Fruit fly (Drosophila melanogaster) whole organism, embryonic: ENCODE results near the gene CG13012.
A peak's percentile ranks its signal among the peaks of the same experiment; 100 is the strongest.

ENCODE experiments used
- Blimp-1 ChIP-seq: fragments of 200-800 bp; sonication (Bioruptor generic); optimal IDR thresholded peaks from 3 replicates; lab custom pipeline; 2018; ENCODE audit warnings: missing biosample characterization, missing genetic modification characterization, mild to moderate bottlenecking, moderate library complexity, missing genetic modification reagents
- CG11456 ChIP-seq: fragments of 200-800 bp; sonication (Bioruptor generic); IDR thresholded peaks from 3 replicates; pipeline ENCODE4 v1.3.6; 2022; ENCODE audit warnings: missing biosample characterization, missing genetic modification characterization
- CG11504 ChIP-seq: fragments of 200-800 bp; sonication (Bioruptor generic); optimal IDR thresholded peaks from 3 replicates; lab custom pipeline; 2019; ENCODE audit warnings: missing biosample characterization, mild to moderate bottlenecking, missing genetic modification characterization, moderate library complexity
- CG11695 ChIP-seq: fragments of 200-800 bp; sonication (Bioruptor generic); IDR thresholded peaks from 3 replicates; pipeline ENCODE4 v1.3.6; 2022; ENCODE audit warnings: missing biosample characterization, missing genetic modification characterization
- CG11696 ChIP-seq: fragments of 200-800 bp; sonication (Bioruptor generic); IDR thresholded peaks from 2 replicates; pipeline ENCODE4 v1.3.6; 2022; ENCODE audit warnings: missing biosample characterization, missing genetic modification characterization
- CG12071 ChIP-seq: fragments of 200-800 bp; sonication (Bioruptor generic); optimal IDR thresholded peaks from 3 replicates; lab custom pipeline; 2018; ENCODE audit warnings: missing biosample characterization, mild to moderate bottlenecking, missing genetic modification characterization
- CG1233 ChIP-seq: fragments of 200-800 bp; sonication (Bioruptor generic); optimal IDR thresholded peaks from 4 replicates; lab custom pipeline; 2018; ENCODE audit warnings: missing biosample characterization, mild to moderate bottlenecking, missing genetic modification characterization
- CG12942 ChIP-seq: fragments of 200-800 bp; sonication (Bioruptor generic); optimal IDR thresholded peaks from 3 replicates; lab custom pipeline; 2016; ENCODE audit warnings: missing biosample characterization, missing genetic modification characterization
- CG15269 ChIP-seq: fragments of 200-800 bp; sonication (Bioruptor generic); optimal IDR thresholded peaks from 2 replicates; lab custom pipeline; 2018; ENCODE audit warnings: missing biosample characterization, mild to moderate bottlenecking, missing genetic modification characterization, moderate library complexity
- CG16779 ChIP-seq: fragments of 200-800 bp; sonication (Bioruptor generic); IDR thresholded peaks from 2 replicates; pipeline ENCODE4 v1.3.6; 2022; ENCODE audit warnings: missing biosample characterization, missing genetic modification characterization
- CG17186 ChIP-seq: fragments of 200-800 bp; sonication (Bioruptor generic); optimal IDR thresholded peaks from 3 replicates; lab custom pipeline; 2017; ENCODE audit warnings: missing biosample characterization, missing genetic modification reagents, missing genetic modification characterization
- CG17359 ChIP-seq: fragments of 200-800 bp; sonication (Bioruptor generic); optimal IDR thresholded peaks from 3 replicates; lab custom pipeline; 2018; ENCODE audit warnings: missing biosample characterization, mild to moderate bottlenecking, missing genetic modification characterization, moderate library complexity
- CG17912 ChIP-seq: fragments of 200-800 bp; sonication (Bioruptor generic); optimal IDR thresholded peaks from 2 replicates; lab custom pipeline; 2018; ENCODE audit warnings: missing biosample characterization, mild to moderate bottlenecking, missing genetic modification characterization
- CG1832 ChIP-seq: fragments of 200-800 bp; sonication (Bioruptor generic); optimal IDR thresholded peaks from 2 replicates; lab custom pipeline; 2017; ENCODE audit warnings: missing biosample characterization, mild to moderate bottlenecking, missing genetic modification characterization, inconsistent platforms
- CG18764 ChIP-seq: fragments of 200-800 bp; sonication (Bioruptor generic); optimal IDR thresholded peaks from 3 replicates; lab custom pipeline; 2016; ENCODE audit warnings: missing biosample characterization, missing genetic modification characterization
- CG3065 ChIP-seq: fragments of 200-800 bp; sonication (Bioruptor generic); optimal IDR thresholded peaks from 2 replicates; lab custom pipeline; 2016; ENCODE audit warnings: missing biosample characterization, missing genetic modification characterization
- CG31365 ChIP-seq: fragments of 200-800 bp; sonication (Bioruptor generic); optimal IDR thresholded peaks from 2 replicates; lab custom pipeline; 2018; ENCODE audit warnings: missing biosample characterization, mild to moderate bottlenecking, missing genetic modification characterization
- CG33213 ChIP-seq: fragments of 200-800 bp; sonication (Bioruptor generic); optimal IDR thresholded peaks from 3 replicates; lab custom pipeline; 2016; ENCODE audit warnings: missing biosample characterization, missing genetic modification characterization
- CG34422 ChIP-seq: fragments of 200-800 bp; sonication (Bioruptor generic); IDR thresholded peaks from 3 replicates; pipeline ENCODE4 v1.3.6; 2022; ENCODE audit warnings: missing biosample characterization, missing genetic modification characterization
- CG42726 ChIP-seq: fragments of 200-800 bp; sonication (Bioruptor generic); IDR thresholded peaks from 2 replicates; pipeline ENCODE4 v1.3.6; 2022; ENCODE audit warnings: missing biosample characterization, missing genetic modification characterization; ENCODE audit not compliant: partially characterized antibody
- CHES-1-like ChIP-seq: fragments of 200-800 bp; sonication (Bioruptor generic); optimal IDR thresholded peaks from 2 replicates; lab custom pipeline; 2016; ENCODE audit warnings: missing biosample characterization, missing genetic modification characterization
- D19A ChIP-seq: fragments of 200-800 bp; optimal IDR thresholded peaks from 3 replicates; lab custom pipeline; 2019; ENCODE audit warnings: missing biosample characterization, mild to moderate bottlenecking, missing genetic modification characterization, moderate library complexity
- Dek ChIP-seq: fragments of 200-800 bp; sonication (Bioruptor generic); optimal IDR thresholded peaks from 3 replicates; lab custom pipeline; 2019; ENCODE audit warnings: missing biosample characterization, mild to moderate bottlenecking, missing genetic modification characterization, moderate library complexity
- HLHmδ ChIP-seq: fragments of 200-800 bp; sonication (Bioruptor generic); optimal IDR thresholded peaks from 2 replicates; lab custom pipeline; 2018; ENCODE audit warnings: missing biosample characterization, mild to moderate bottlenecking, missing genetic modification characterization, moderate library complexity
- Hand ChIP-seq: fragments of 200-800 bp; sonication (Bioruptor generic); optimal IDR thresholded peaks from 2 replicates; lab custom pipeline; 2017; ENCODE audit warnings: mild to moderate bottlenecking, missing biosample characterization, missing genetic modification reagents, missing genetic modification characterization
- HmgZ ChIP-seq: fragments of 200-800 bp; sonication (Bioruptor generic); optimal IDR thresholded peaks from 2 replicates; lab custom pipeline; 2018; ENCODE audit warnings: missing biosample characterization, mild to moderate bottlenecking, missing genetic modification characterization
- Lim3 ChIP-seq: fragments of 200-800 bp; sonication (Bioruptor generic); IDR thresholded peaks from 2 replicates; pipeline ENCODE4 v1.3.6; 2022; ENCODE audit warnings: missing biosample characterization, missing genetic modification characterization
- Med ChIP-seq: fragments of 200-800 bp; sonication (Bioruptor generic); peaks from one replicate; lab custom pipeline; 2016; ENCODE audit warnings: missing biosample characterization, missing genetic modification characterization, mild to moderate bottlenecking, inconsistent platforms, moderate library complexity
- Nf-YA ChIP-seq: fragments of 200-800 bp; sonication (Bioruptor generic); IDR thresholded peaks from 2 replicates; pipeline ENCODE4 v1.3.6; 2022; ENCODE audit warnings: missing biosample characterization, missing genetic modification characterization
- Oli ChIP-seq: fragments of 200-800 bp; sonication (Bioruptor generic); optimal IDR thresholded peaks from 2 replicates; lab custom pipeline; 2018; ENCODE audit warnings: missing biosample characterization, mild to moderate bottlenecking, missing genetic modification characterization, moderate library complexity
- Sox102F ChIP-seq: fragments of 200-800 bp; sonication (Bioruptor generic); optimal IDR thresholded peaks from 2 replicates; lab custom pipeline; 2018; ENCODE audit warnings: missing biosample characterization, mild to moderate bottlenecking, missing genetic modification characterization, moderate library complexity
- Spps ChIP-seq: fragments of 200-800 bp; sonication (Bioruptor generic); optimal IDR thresholded peaks from 2 replicates; lab custom pipeline; 2018; ENCODE audit warnings: missing biosample characterization, mild to moderate bottlenecking, missing genetic modification characterization
- Trl ChIP-seq, 3 experiments: fragments of >200 bp in 2 of 3; fragments of 200-800 bp in 1 of 3; sonication (Bioruptor generic) in 1 of 3; optimal IDR thresholded peaks; 2 replicates in 1 of 3; 3 replicates in 2 of 3; lab custom pipeline; 2016 to 2017; ENCODE audit warnings: missing biosample characterization in 1 of 3, missing genetic modification characterization in 1 of 3
- bcd ChIP-seq: fragments of 200-800 bp; sonication (Bioruptor generic); optimal IDR thresholded peaks from 2 replicates; lab custom pipeline; 2017; ENCODE audit warnings: missing biosample characterization, mild to moderate bottlenecking, missing genetic modification characterization
- br ChIP-seq: fragments of >200 bp; optimal IDR thresholded peaks from 2 replicates; lab custom pipeline; 2017
- chinmo ChIP-seq: fragments of 200-800 bp; sonication (Bioruptor generic); IDR thresholded peaks from 4 replicates; pipeline ENCODE4 v1.3.6; 2022; ENCODE audit warnings: missing biosample characterization, missing genetic modification characterization; ENCODE audit not compliant: partially characterized antibody
- crol ChIP-seq: fragments of 200-800 bp; sonication (Bioruptor generic); IDR thresholded peaks from 2 replicates; pipeline ENCODE4 v1.3.6; 2022; ENCODE audit warnings: missing biosample characterization, missing genetic modification characterization
- da ChIP-seq: fragments of 200-800 bp; sonication (Bioruptor generic); optimal IDR thresholded peaks from 2 replicates; lab custom pipeline; 2016; ENCODE audit warnings: missing biosample characterization, missing genetic modification characterization
- dati ChIP-seq: fragments of 200-800 bp; sonication (Bioruptor generic); IDR thresholded peaks from 2 replicates; pipeline ENCODE4 v1.3.6; 2022; ENCODE audit warnings: missing biosample characterization, missing genetic modification characterization
- dpn ChIP-seq, 2 experiments: fragments of 200-800 bp; sonication (Bioruptor generic); optimal IDR thresholded peaks; 3 replicates each; lab custom pipeline; 2016; ENCODE audit warnings: missing biosample characterization in 2 of 2, missing genetic modification characterization in 2 of 2
- emc ChIP-seq: fragments of 200-800 bp; sonication (Bioruptor generic); optimal IDR thresholded peaks from 2 replicates; lab custom pipeline; 2016; ENCODE audit warnings: missing biosample characterization, missing genetic modification characterization
- exex ChIP-seq: fragments of 200-800 bp; sonication (Bioruptor generic); optimal IDR thresholded peaks from 4 replicates; lab custom pipeline; 2018; ENCODE audit warnings: missing biosample characterization, mild to moderate bottlenecking, missing genetic modification characterization, moderate library complexity
- gsb-n ChIP-seq: fragments of 200-800 bp; sonication (Bioruptor generic); optimal IDR thresholded peaks from 3 replicates; lab custom pipeline; 2018; ENCODE audit warnings: missing biosample characterization, mild to moderate bottlenecking, missing genetic modification characterization
- kah ChIP-seq: fragments of 200-800 bp; sonication (Bioruptor generic); optimal IDR thresholded peaks from 2 replicates; lab custom pipeline; 2018; ENCODE audit warnings: missing biosample characterization, mild to moderate bottlenecking, missing genetic modification characterization
- nom ChIP-seq: fragments of 200-800 bp; sonication (Bioruptor generic); optimal IDR thresholded peaks from 2 replicates; lab custom pipeline; 2017; ENCODE audit warnings: missing biosample characterization, missing genetic modification characterization, mild to moderate bottlenecking, moderate library complexity, missing genetic modification reagents
- phol ChIP-seq: fragments of 200-800 bp; sonication (Bioruptor generic); optimal IDR thresholded peaks from 3 replicates; lab custom pipeline; 2018; ENCODE audit warnings: missing biosample characterization, mild to moderate bottlenecking, missing genetic modification characterization, moderate library complexity
- sens ChIP-seq: fragments of 200-800 bp; sonication (Bioruptor generic); peaks from one replicate; lab custom pipeline; 2016; ENCODE audit warnings: missing biosample characterization, missing genetic modification characterization
- sens-2 ChIP-seq: fragments of 200-800 bp; sonication (Bioruptor generic); IDR thresholded peaks from 2 replicates; pipeline ENCODE4 v1.3.6; 2022; ENCODE audit warnings: missing biosample characterization, missing genetic modification characterization
- sr ChIP-seq: fragments of 200-800 bp; sonication (Bioruptor generic); IDR thresholded peaks from 3 replicates; pipeline ENCODE4 v1.3.6; 2022; ENCODE audit warnings: missing biosample characterization, missing genetic modification characterization
- stwl ChIP-seq: fragments of 200-800 bp; sonication (Bioruptor generic); optimal IDR thresholded peaks from 3 replicates; lab custom pipeline; 2018; ENCODE audit warnings: missing biosample characterization, mild to moderate bottlenecking, missing genetic modification characterization, moderate library complexity
- zfh2 ChIP-seq: fragments of 200-800 bp; sonication (Bioruptor generic); optimal IDR thresholded peaks from 2 replicates; lab custom pipeline; 2016; ENCODE audit warnings: missing biosample characterization, missing genetic modification characterization

The CG13012 gene

dm6 chrX:16693805-16694387 lies 17.3 kb upstream of the CG13012 start (continued):
- no peak for TF ChIP-seq CG1233 (GFP tag; lab: Kevin White, UChicago)
- no peak for TF ChIP-seq chinmo
- TF ChIP-seq bcd (GFP tag; lab: Kevin White, UChicago) = no peak
- 0 out of 3 replicates have a peak, but pooled peaks have one; percentile 56 for TF ChIP-seq CG11456 (GFP tag; lab: Robert Waterston, UW)
- no peak for TF ChIP-seq Sox102F (GFP tag; lab: Kevin White, UChicago)
- no peak for TF ChIP-seq CHES-1-like (GFP tag; lab: Kevin White, UChicago)
- TF ChIP-seq CG17359 = peak; percentile 58
- TF ChIP-seq Trl (optimal IDR thresholded peaks at IDR 0.05; lab: Kevin White, UChicago) = no peak
- no peak for TF ChIP-seq Trl (GFP tag; optimal IDR thresholded peaks at IDR 0.05; lab: Kevin White, UChicago)
- TF ChIP-seq CG11504 (tag; lab: Kevin White, UChicago) = no peak
- no peak for TF ChIP-seq D19A
- TF ChIP-seq CG12942 = no peak
- TF ChIP-seq exex (tag; lab: Kevin White, UChicago) = no peak
- TF ChIP-seq sr (GFP tag; lab: Robert Waterston, UW) = peak; percentile 72
- peak; percentile 43 for TF ChIP-seq sens (GFP tag; lab: Kevin White, UChicago)
- TF ChIP-seq zfh2 (GFP tag; lab: Kevin White, UChicago) = no peak
- TF ChIP-seq CG17912 (GFP tag; lab: Kevin White, UChicago) = no peak
- TF ChIP-seq Med = peak; percentile 56
- no peak for TF ChIP-seq CG15269
- no peak for TF ChIP-seq HmgZ (tag; lab: Kevin White, UChicago)
- TF ChIP-seq Nf-YA (GFP tag; lab: Robert Waterston, UW) = no peak
- TF ChIP-seq dati = no peak
- TF ChIP-seq CG33213 = no peak
- TF ChIP-seq CG18764 = no peak
- no peak for TF ChIP-seq Blimp-1
- TF ChIP-seq br (lab: Kevin White, UChicago) = no peak
- no peak for TF ChIP-seq kah
- TF ChIP-seq CG3065 (GFP tag; lab: Kevin White, UChicago) = peak; percentile 19
- TF ChIP-seq Lim3 (GFP tag; lab: Robert Waterston, UW) = no peak
- no peak for TF ChIP-seq da
- no peak for TF ChIP-seq CG1832 (GFP tag; lab: Kevin White, UChicago)
- TF ChIP-seq stwl (tag; lab: Kevin White, UChicago) = no peak
- no peak for TF ChIP-seq CG12071 (GFP tag; lab: Kevin White, UChicago)
- no peak for TF ChIP-seq sens-2 (GFP tag; lab: Robert Waterston, UW)
- no peak for TF ChIP-seq Spps
- TF ChIP-seq nom (GFP tag; lab: Kevin White, UChicago) = no peak
- TF ChIP-seq gsb-n (tag; lab: Kevin White, UChicago) = no peak
- TF ChIP-seq Oli (tag; lab: Kevin White, UChicago) = no peak
- peak; percentile 80 for TF ChIP-seq crol
- TF ChIP-seq CG17186 = no peak
- no peak for TF ChIP-seq CG11695
- no peak for TF ChIP-seq Hand (GFP tag; lab: Kevin White, UChicago)
- no peak for TF ChIP-seq Dek
- no peak for TF ChIP-seq CG42726
- TF ChIP-seq dpn (GFP tag; optimal IDR thresholded peaks at IDR 0.05; lab: Kevin White, UChicago) = no peak
- TF ChIP-seq phol = no peak
- TF ChIP-seq CG11696 (GFP tag; lab: Robert Waterston, UW) = no peak
- 0 out of 2 replicates have a peak, but pooled peaks have one; percentile 4 for TF ChIP-seq CG16779 (GFP tag; lab: Robert Waterston, UW)
- TF ChIP-seq emc (GFP tag; lab: Kevin White, UChicago) = no peak
- TF ChIP-seq CG34422 (GFP tag; lab: Robert Waterston, UW) = no peak
- TF ChIP-seq CG31365 (tag; lab: Kevin White, UChicago) = peak; percentile 2
- no peak for TF ChIP-seq HLHmδ (GFP tag; lab: Kevin White, UChicago)
